Worm (Caenorhabditis elegans) whole organism, late embryonic: ENCODE measurements around the gene inx-3.

ENCODE experiments used
- C08G9.2 ChIP-seq: sonication (generic microtip); optimal IDR thresholded peaks from 2 replicates; lab custom pipeline; 2016; ENCODE audit warnings: mild to moderate bottlenecking, missing genetic modification characterization, moderate library complexity, missing compliant biosample characterization
- K02D7.2 ChIP-seq: sonication (generic microtip); optimal IDR thresholded peaks from 2 replicates; lab custom pipeline; 2017; ENCODE audit warnings: mild to moderate bottlenecking, missing genetic modification characterization, missing compliant biosample characterization
- Y22D7AL.16 ChIP-seq: sonication (generic microtip); optimal IDR thresholded peaks from 2 replicates; lab custom pipeline; 2016; ENCODE audit warnings: missing genetic modification characterization, missing compliant biosample characterization
- ceh-9 ChIP-seq: sonication (generic microtip); optimal IDR thresholded peaks from 2 replicates; lab custom pipeline; 2016; ENCODE audit warnings: mild to moderate bottlenecking, missing genetic modification characterization, inconsistent platforms, missing compliant biosample characterization
- dmd-4 ChIP-seq: sonication (generic microtip); optimal IDR thresholded peaks from 2 replicates; lab custom pipeline; 2016; ENCODE audit warnings: borderline replicate concordance, missing genetic modification characterization, missing compliant biosample characterization
- nhr-11 ChIP-seq: fragments of 150-350 bp; optimal IDR thresholded peaks from 2 replicates; lab custom pipeline; 2014; ENCODE audit warnings: missing biosample characterization, missing genetic modification characterization
- pqm-1 ChIP-seq: sonication (generic microtip); optimal IDR thresholded peaks from 2 replicates; lab custom pipeline; 2016; ENCODE audit warnings: missing genetic modification characterization, missing compliant biosample characterization
- pros-1 ChIP-seq: fragments of 150-350 bp; optimal IDR thresholded peaks from 2 replicates; lab custom pipeline; 2014; ENCODE audit warnings: missing biosample characterization, missing genetic modification reagents, missing genetic modification characterization
- ref-2 ChIP-seq: sonication (generic microtip); optimal IDR thresholded peaks from 2 replicates; lab custom pipeline; 2016; ENCODE audit warnings: missing genetic modification characterization, missing compliant biosample characterization
- tbx-2 ChIP-seq: sonication (generic microtip); optimal IDR thresholded peaks from 2 replicates; lab custom pipeline; 2016; ENCODE audit warnings: missing genetic modification characterization, missing compliant biosample characterization

DNA sequence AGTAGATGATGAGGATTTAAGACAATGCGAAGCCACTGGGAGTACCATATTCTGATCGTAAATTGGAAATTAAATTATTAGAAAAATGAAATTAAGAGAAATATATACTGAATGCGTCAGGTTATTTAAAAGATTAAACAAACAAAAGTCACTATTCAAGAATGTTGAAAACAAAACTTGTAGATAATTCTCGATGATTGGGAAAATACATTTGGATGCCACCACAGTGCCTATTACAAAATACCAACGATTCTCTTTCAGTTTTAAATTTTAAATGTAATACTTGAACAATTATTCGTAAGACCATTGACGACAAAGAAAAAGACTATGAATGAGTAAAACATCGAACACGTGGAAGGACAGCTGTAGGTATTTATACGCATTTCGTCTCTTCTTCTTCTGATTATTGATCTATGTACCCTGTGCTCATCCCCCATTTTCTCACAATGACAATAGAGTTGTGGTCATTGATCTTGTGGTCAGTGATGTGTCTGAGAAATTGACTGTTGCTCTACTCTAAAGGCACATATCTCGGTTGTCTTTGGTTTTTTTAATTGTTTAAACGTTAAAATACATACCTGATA, 24.0 kb downstream of the inx-3 start, which contains the start of gene C09B8.4:
- TF ChIP-seq Y22D7AL.16 (tag; lab: Kevin White, UChicago), result no peak
- no peak for TF ChIP-seq pqm-1
- TF ChIP-seq K02D7.2, result no peak
- no peak for TF ChIP-seq pros-1 (tag; lab: Kevin White, UChicago)
- no peak for TF ChIP-seq tbx-2
- no peak for TF ChIP-seq nhr-11 (tag; lab: Kevin White, UChicago)
- TF ChIP-seq C08G9.2 (tag; lab: Kevin White, UChicago), result no peak
- no peak for TF ChIP-seq dmd-4 (tag; lab: Kevin White, UChicago)
- no peak for TF ChIP-seq ref-2 (tag; lab: Kevin White, UChicago)
- TF ChIP-seq ceh-9, result no peak
